Worm (Caenorhabditis elegans) whole organism, young adult: ENCODE results near the gene fbxo-11.2.

Experiments used
- B0035.1 ChIP-seq: sonication (generic microtip); optimal IDR thresholded peaks from 2 replicates; lab custom pipeline; 2016; ENCODE audit warnings: missing genetic modification characterization, mild to moderate bottlenecking, missing compliant biosample characterization, missing genotype, missing genetic modification reagents
- B0261.1 ChIP-seq: sonication (generic microtip); optimal IDR thresholded peaks from 2 replicates; lab custom pipeline; 2016; ENCODE audit warnings: mild to moderate bottlenecking, missing genetic modification characterization, moderate library complexity, missing compliant biosample characterization
- F10E7.11 ChIP-seq: sonication (generic microtip); optimal IDR thresholded peaks from 2 replicates; lab custom pipeline; 2017; ENCODE audit warnings: mild to moderate bottlenecking, missing genetic modification characterization, moderate library complexity, missing compliant biosample characterization
- F23B12.7 ChIP-seq: sonication (generic microtip); optimal IDR thresholded peaks from 2 replicates; lab custom pipeline; 2017; ENCODE audit warnings: missing genetic modification characterization, mild to moderate bottlenecking, missing compliant biosample characterization, antibody characterized with exemption, moderate library complexity; ENCODE audit not compliant: insufficient read depth
- F33H1.4 ChIP-seq: fragments of 200-800 bp; sonication (Bioruptor generic); IDR thresholded peaks from 2 replicates; pipeline ENCODE4 v1.3.6; 2022; ENCODE audit warnings: missing genetic modification reagents, missing genetic modification characterization, missing compliant biosample characterization
- K11D2.4 ChIP-seq: fragments of 200-800 bp; sonication (Bioruptor generic); IDR thresholded peaks from 2 replicates; pipeline ENCODE4 v1.3.6; 2022; ENCODE audit warnings: missing genetic modification reagents, missing genetic modification characterization, missing compliant biosample characterization
- T07F8.4 ChIP-seq: sonication (generic microtip); optimal IDR thresholded peaks from 2 replicates; lab custom pipeline; 2016; ENCODE audit warnings: mild to moderate bottlenecking, missing genetic modification characterization, moderate library complexity, missing compliant biosample characterization
- Y53F4B.3 ChIP-seq: fragments of 200-800 bp; sonication (Bioruptor generic); IDR thresholded peaks from 2 replicates; pipeline ENCODE4 v1.3.6; 2022; ENCODE audit warnings: missing genetic modification reagents, missing genetic modification characterization, missing compliant biosample characterization
- Y56A3A.18 ChIP-seq: fragments of 200-800 bp; sonication (Bioruptor generic); IDR thresholded peaks from 2 replicates; pipeline ENCODE4 v1.3.6; 2022; ENCODE audit warnings: missing genetic modification reagents, missing genetic modification characterization, missing compliant biosample characterization
- Y79H2A.3 ChIP-seq: fragments of 200-800 bp; sonication (Bioruptor generic); conservative IDR thresholded peaks from 2 replicates; pipeline ENCODE4 v1.3.6; 2022; ENCODE audit warnings: missing genetic modification reagents, missing genetic modification characterization, missing compliant biosample characterization
- akir-1 ChIP-seq: fragments of 200-800 bp; sonication (Bioruptor generic); optimal IDR thresholded peaks from 2 replicates; lab custom pipeline; 2018; ENCODE audit warnings: mild to moderate bottlenecking, missing genetic modification characterization, moderate library complexity, missing compliant biosample characterization
- ama-1 ChIP-seq, 3 experiments: fragments of 150-350 bp in 1 of 3; sonication (generic microtip) in 2 of 3; optimal IDR thresholded peaks; 2 replicates each; lab custom pipeline; 2014 to 2018; ENCODE audit warnings: missing biosample characterization in 2 of 3, missing genetic modification characterization in 2 of 3, missing genetic modification reagents in 2 of 3
- attf-5 ChIP-seq: fragments of 200-800 bp; sonication (Bioruptor generic); optimal IDR thresholded peaks from 2 replicates; lab custom pipeline; 2018; ENCODE audit warnings: mild to moderate bottlenecking, missing genetic modification characterization, missing compliant biosample characterization
- attf-6 ChIP-seq: fragments of 200-800 bp; sonication (Bioruptor generic); IDR thresholded peaks from 2 replicates; pipeline ENCODE4 v1.3.6; 2022; ENCODE audit warnings: missing genetic modification reagents, missing genetic modification characterization, missing compliant biosample characterization
- bed-2 ChIP-seq: fragments of 200-800 bp; sonication (Bioruptor generic); IDR thresholded peaks from 2 replicates; pipeline ENCODE4 v1.3.6; 2022; ENCODE audit warnings: missing genetic modification reagents, missing genetic modification characterization, missing compliant biosample characterization
- cebp-2 ChIP-seq: fragments of 200-800 bp; sonication (Bioruptor generic); IDR thresholded peaks from 2 replicates; pipeline ENCODE4 v1.3.6; 2022; ENCODE audit warnings: missing genetic modification characterization, missing compliant biosample characterization
- ceh-27 ChIP-seq: fragments of 200-800 bp; sonication (Bioruptor generic); optimal IDR thresholded peaks from 2 replicates; lab custom pipeline; 2018; ENCODE audit warnings: mild to moderate bottlenecking, missing genetic modification characterization, moderate library complexity, missing compliant biosample characterization
- dox-1 ChIP-seq: fragments of 200-800 bp; sonication (Bioruptor generic); IDR thresholded peaks from 2 replicates; pipeline ENCODE4 v1.3.6; 2022; ENCODE audit warnings: missing genetic modification reagents, missing genetic modification characterization, missing compliant biosample characterization
- egl-44 ChIP-seq: fragments of 200-800 bp; sonication (Bioruptor generic); IDR thresholded peaks from 2 replicates; pipeline ENCODE4 v1.3.6; 2022; ENCODE audit warnings: missing genetic modification reagents, missing genetic modification characterization, missing compliant biosample characterization
- ets-4 ChIP-seq: fragments of 200-800 bp; sonication (Bioruptor generic); optimal IDR thresholded peaks from 2 replicates; lab custom pipeline; 2018; ENCODE audit warnings: mild to moderate bottlenecking, missing genetic modification characterization, missing compliant biosample characterization
- gei-17 ChIP-seq: fragments of 200-800 bp; sonication (Bioruptor generic); optimal IDR thresholded peaks from 2 replicates; lab custom pipeline; 2018; ENCODE audit warnings: mild to moderate bottlenecking, missing genetic modification characterization, missing compliant biosample characterization
- hmg-1.2 ChIP-seq: fragments of 200-800 bp; sonication (Bioruptor generic); IDR thresholded peaks from 2 replicates; pipeline ENCODE4 v1.3.6; 2022; ENCODE audit warnings: missing genetic modification reagents, missing genetic modification characterization, missing compliant biosample characterization
- hmg-20 ChIP-seq: fragments of 200-800 bp; sonication (Bioruptor generic); IDR thresholded peaks from 2 replicates; pipeline ENCODE4 v1.3.6; 2022; ENCODE audit warnings: missing genetic modification reagents, missing genetic modification characterization, missing compliant biosample characterization
- hsf-1 ChIP-seq: fragments of 200-800 bp; sonication (Bioruptor generic); IDR thresholded peaks from 2 replicates; pipeline ENCODE4 v1.3.6; 2022; ENCODE audit warnings: missing genetic modification reagents, missing genetic modification characterization, missing compliant biosample characterization
- let-526 ChIP-seq: fragments of 200-800 bp; sonication (Bioruptor generic); IDR thresholded peaks from 2 replicates; pipeline ENCODE4 v1.3.6; 2022; ENCODE audit warnings: missing genetic modification reagents, missing genetic modification characterization, missing compliant biosample characterization
- let-607 ChIP-seq, 2 experiments: fragments of 200-800 bp in 1 of 2; sonication (Bioruptor generic) in 1 of 2; sonication (generic microtip) in 1 of 2; optimal IDR thresholded peaks; 2 replicates each; lab custom pipeline; 2016 to 2018; ENCODE audit warnings: mild to moderate bottlenecking in 2 of 2, missing compliant biosample characterization in 2 of 2, missing genetic modification characterization in 2 of 2, moderate library complexity in 2 of 2, missing genotype in 1 of 2
- lin-40 ChIP-seq: sonication (generic microtip); optimal IDR thresholded peaks from 2 replicates; lab custom pipeline; 2016; ENCODE audit warnings: missing genetic modification characterization, mild to moderate bottlenecking, missing compliant biosample characterization, missing genotype, missing genetic modification reagents
- lsy-27 ChIP-seq: sonication (generic microtip); optimal IDR thresholded peaks from 2 replicates; lab custom pipeline; 2017; ENCODE audit warnings: missing genetic modification characterization, mild to moderate bottlenecking, missing compliant biosample characterization, antibody characterized with exemption, missing genotype, borderline replicate concordance; ENCODE audit not compliant: insufficient read depth
- madf-6 ChIP-seq: fragments of 200-800 bp; sonication (Bioruptor generic); IDR thresholded peaks from 2 replicates; pipeline ENCODE4 v1.3.6; 2022; ENCODE audit warnings: missing genetic modification reagents, missing genetic modification characterization, missing compliant biosample characterization
- nhr-90 ChIP-seq: sonication (generic microtip); optimal IDR thresholded peaks from 2 replicates; lab custom pipeline; 2016; ENCODE audit warnings: missing genotype, mild to moderate bottlenecking, missing genetic modification characterization, missing compliant biosample characterization
- pha-4 ChIP-seq: fragments of 150-350 bp; sonication (generic microtip); optimal IDR thresholded peaks from 2 replicates; lab custom pipeline; 2014; ENCODE audit warnings: missing biosample characterization, missing genetic modification reagents, missing genetic modification characterization
- rcor-1 ChIP-seq: fragments of 200-800 bp; sonication (Bioruptor generic); IDR thresholded peaks from 2 replicates; pipeline ENCODE4 v1.3.6; 2022; ENCODE audit warnings: missing genetic modification reagents, missing genetic modification characterization, missing compliant biosample characterization
- rec-8 ChIP-seq, 2 experiments: sonication (generic microtip); optimal IDR thresholded peaks; 2 replicates each; lab custom pipeline; 2016; ENCODE audit warnings: mild to moderate bottlenecking in 2 of 2, missing genetic modification characterization in 2 of 2, missing genetic modification reagents in 2 of 2, missing genotype in 2 of 2, missing biosample characterization in 1 of 2, missing compliant biosample characterization in 1 of 2, moderate library complexity in 1 of 2
- repo-1 ChIP-seq: sonication (generic microtip); optimal IDR thresholded peaks from 2 replicates; lab custom pipeline; 2017; ENCODE audit warnings: mild to moderate bottlenecking, missing genetic modification characterization, missing compliant biosample characterization
- rpc-1 ChIP-seq, 2 experiments: fragments of 150-350 bp in 1 of 2; sonication (generic microtip) in 1 of 2; optimal IDR thresholded peaks; 2 replicates each; lab custom pipeline; 2014 to 2018; ENCODE audit warnings: missing biosample characterization in 1 of 2, missing genetic modification characterization in 1 of 2, missing genetic modification reagents in 1 of 2, missing genotype in 1 of 2
- sea-2 ChIP-seq: fragments of 200-800 bp; sonication (Bioruptor generic); IDR thresholded peaks from 2 replicates; pipeline ENCODE4 v1.3.6; 2022; ENCODE audit warnings: missing genetic modification characterization, missing compliant biosample characterization
- snpc-1.1 ChIP-seq: sonication (generic microtip); optimal IDR thresholded peaks from 2 replicates; lab custom pipeline; 2017; ENCODE audit warnings: missing genetic modification characterization, mild to moderate bottlenecking, missing compliant biosample characterization, antibody characterized with exemption, moderate library complexity, missing genotype, missing genetic modification reagents; ENCODE audit not compliant: insufficient read depth
- snpc-3.4 ChIP-seq: sonication (generic microtip); optimal IDR thresholded peaks from 2 replicates; lab custom pipeline; 2017; ENCODE audit warnings: missing genetic modification characterization, mild to moderate bottlenecking, missing compliant biosample characterization, antibody characterized with exemption, moderate library complexity, missing genotype, missing genetic modification reagents
- sptf-2 ChIP-seq: fragments of 200-800 bp; sonication (Bioruptor generic); optimal IDR thresholded peaks from 2 replicates; lab custom pipeline; 2018; ENCODE audit warnings: mild to moderate bottlenecking, missing genetic modification characterization, missing compliant biosample characterization
- tlf-1 ChIP-seq: fragments of 200-800 bp; sonication (Bioruptor generic); optimal IDR thresholded peaks from 2 replicates; lab custom pipeline; 2018; ENCODE audit warnings: mild to moderate bottlenecking, missing genetic modification characterization, missing compliant biosample characterization
- ztf-18 ChIP-seq: sonication (generic microtip); optimal IDR thresholded peaks from 2 replicates; lab custom pipeline; 2016; ENCODE audit warnings: missing genotype, mild to moderate bottlenecking, missing genetic modification characterization, missing compliant biosample characterization
- ztf-26 ChIP-seq: sonication (generic microtip); optimal IDR thresholded peaks from 2 replicates; lab custom pipeline; 2017; ENCODE audit warnings: missing genetic modification characterization, missing compliant biosample characterization
- ztf-28 ChIP-seq: fragments of 200-800 bp; sonication (Bioruptor generic); IDR thresholded peaks from 2 replicates; pipeline ENCODE4 v1.3.6; 2022; ENCODE audit warnings: missing genetic modification reagents, missing genetic modification characterization, missing compliant biosample characterization

The fbxo-11.2 gene

DNA sequence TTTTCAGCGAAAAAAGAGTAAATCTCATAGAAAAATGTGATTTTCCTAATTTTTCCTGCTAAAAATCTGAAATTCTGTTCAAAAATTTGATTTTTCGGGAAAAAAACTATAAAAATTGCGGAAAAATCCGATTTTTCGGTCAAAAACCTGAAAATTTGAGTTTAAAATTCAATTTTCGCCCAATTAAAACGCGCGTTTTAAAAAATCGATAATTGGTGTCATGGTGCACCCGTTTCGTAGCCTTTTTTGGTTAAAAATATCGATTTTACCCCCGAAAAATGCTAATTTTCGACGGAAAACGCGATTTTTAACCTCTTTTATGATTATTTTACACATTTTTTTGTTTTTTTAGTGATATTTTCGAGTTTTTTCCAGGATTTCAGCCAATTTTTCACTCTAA, 31.9 kb upstream of the fbxo-11.2 start:
- TF ChIP-seq lsy-27 (tag; lab: Kevin White, UChicago) (no peak), nhr-90 (tag; lab: Kevin White, UChicago) (no peak), egl-44 (GFP tag; lab: Robert Waterston, UW) (no peak), ets-4 (GFP tag; lab: Kevin White, UChicago) (no peak), Y79H2A.3 (no peak), ztf-18 (tag; lab: Kevin White, UChicago) (no peak), dox-1 (GFP tag; lab: Robert Waterston, UW) (no peak), sea-2 (no peak), K11D2.4 (GFP tag; lab: Robert Waterston, UW) (no peak), lin-40 (no peak), bed-2 (no peak), rpc-1 (optimal IDR thresholded peaks at IDR 0.05; lab: Kevin White, UChicago) (no peak), rpc-1 (tag; optimal IDR thresholded peaks at IDR 0.05; lab: Kevin White, UChicago) (no peak), hmg-1.2 (GFP tag; lab: Robert Waterston, UW) (no peak), B0035.1 (tag; lab: Kevin White, UChicago) (no peak), hmg-20 (GFP tag; lab: Robert Waterston, UW) (no peak), Y53F4B.3 (no peak), snpc-1.1 (tag; lab: Kevin White, UChicago) (no peak), hsf-1 (GFP tag; lab: Robert Waterston, UW) (no peak), gei-17 (GFP tag; lab: Kevin White, UChicago) (no peak), ceh-27 (GFP tag; lab: Kevin White, UChicago) (no peak)

DNA sequence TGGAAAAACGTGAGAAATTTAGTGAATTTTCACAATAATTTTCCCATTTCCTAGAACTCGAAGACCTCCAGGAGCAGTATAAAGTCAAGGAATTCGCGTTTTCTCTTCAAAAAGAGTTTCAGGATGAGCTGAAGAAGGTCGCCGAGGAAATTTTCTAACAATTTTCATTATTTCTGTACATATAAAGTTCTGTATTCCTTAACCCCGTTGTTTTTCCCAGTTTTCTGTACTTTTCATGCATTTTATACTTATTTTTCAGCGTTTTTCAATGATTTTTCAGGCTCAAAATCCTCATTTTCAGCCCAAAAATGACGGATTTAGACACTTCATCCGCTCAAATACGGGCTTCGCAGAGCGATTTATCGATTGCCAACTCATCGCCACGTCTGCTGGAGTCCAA, 28.1 kb upstream of the fbxo-11.2 start, which contains the start of gene par-2:
par-2 (plus strand) TSS at position 301 of the 400 bp plus-strand sequence.
- TF ChIP-seq Y56A3A.18 (GFP tag; lab: Robert Waterston, UW) (no peak), rpc-1 (optimal IDR thresholded peaks at IDR 0.05; lab: Kevin White, UChicago) (no peak), rpc-1 (tag; optimal IDR thresholded peaks at IDR 0.05; lab: Kevin White, UChicago) (no peak), rec-8 (tag; optimal IDR thresholded peaks at IDR 0.05; lab: Kevin White, UChicago) (no peak), T07F8.4 (tag; lab: Kevin White, UChicago) (no peak), tlf-1 (GFP tag; lab: Kevin White, UChicago) (no peak), akir-1 (GFP tag; lab: Kevin White, UChicago) (no peak), pha-4 (tag; lab: Kevin White, UChicago) (no peak)

DNA sequence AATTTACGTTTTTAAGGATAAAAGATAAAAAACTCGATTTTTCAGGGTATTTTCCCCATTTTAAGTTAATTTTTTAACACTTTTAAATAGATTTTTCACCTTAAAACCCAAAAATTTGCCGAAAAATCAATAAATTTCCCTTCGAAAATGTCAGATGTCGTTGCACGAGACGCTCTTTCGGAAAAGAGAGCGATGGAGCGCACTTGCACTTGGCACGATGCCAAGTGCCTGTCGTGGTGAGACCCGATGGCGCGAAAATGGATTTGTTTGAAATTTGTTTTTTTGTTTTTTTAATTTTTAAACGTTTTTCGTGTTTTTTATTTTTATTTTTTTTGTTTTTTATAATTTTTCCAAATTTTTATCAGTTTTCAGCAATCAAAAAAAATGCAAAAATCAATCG, 27.5 kb upstream of the fbxo-11.2 start, which contains the start of the genes rab-18 and kbp-4:
rab-18 (minus strand) TSS at position 240 of the 400 bp plus-strand sequence.
kbp-4 (plus strand) TSS at position 366 of the 400 bp plus-strand sequence.
- TF ChIP-seq ztf-28 (GFP tag; lab: Robert Waterston, UW) (0 out of 2 replicates have a peak, but pooled peaks have one; percentile 65), madf-6 (GFP tag; lab: Robert Waterston, UW) (peak; percentile 94), sptf-2 (GFP tag; lab: Kevin White, UChicago) (no peak), let-607 (tag; optimal IDR thresholded peaks at IDR 0.05; lab: Kevin White, UChicago) (peak in 1 of 2 experiments; percentile 77), attf-5 (GFP tag; lab: Kevin White, UChicago) (peak; percentile 97), F10E7.11 (tag; lab: Kevin White, UChicago) (no peak), rpc-1 (optimal IDR thresholded peaks at IDR 0.05; lab: Kevin White, UChicago) (no peak), rpc-1 (tag; optimal IDR thresholded peaks at IDR 0.05; lab: Kevin White, UChicago) (no peak), cebp-2 (GFP tag; lab: Robert Waterston, UW) (no peak), attf-6 (GFP tag; lab: Robert Waterston, UW) (no peak), pha-4 (tag; lab: Kevin White, UChicago) (peak; percentile 98), repo-1 (tag; lab: Kevin White, UChicago) (peak; percentile 48), egl-44 (GFP tag; lab: Robert Waterston, UW) (peak; percentile 69; the same call in 1 of the 2 replicates), lsy-27 (tag; lab: Kevin White, UChicago) (peak; percentile 3), ztf-26 (tag; lab: Kevin White, UChicago) (peak; percentile 65), hmg-1.2 (GFP tag; lab: Robert Waterston, UW) (peak; percentile 71), rcor-1 (GFP tag; lab: Robert Waterston, UW) (peak; percentile 90), snpc-3.4 (tag; lab: Kevin White, UChicago) (peak; percentile 92), let-526 (GFP tag; lab: Robert Waterston, UW) (0 out of 2 replicates have a peak, but pooled peaks have one; percentile 62), B0261.1 (tag; lab: Kevin White, UChicago) (no peak), ama-1 (optimal IDR thresholded peaks at IDR 0.05; lab: Kevin White, UChicago) (no peak), ama-1 (GFP tag; optimal IDR thresholded peaks at IDR 0.05; lab: Kevin White, UChicago) (no peak), F23B12.7 (tag; lab: Kevin White, UChicago) (peak; percentile 97), F33H1.4 (GFP tag; lab: Robert Waterston, UW) (peak; percentile 99)
